Fruit fly (Drosophila melanogaster): Measurements from ENCODE around the gene Burs.

Burs gene

DNA sequence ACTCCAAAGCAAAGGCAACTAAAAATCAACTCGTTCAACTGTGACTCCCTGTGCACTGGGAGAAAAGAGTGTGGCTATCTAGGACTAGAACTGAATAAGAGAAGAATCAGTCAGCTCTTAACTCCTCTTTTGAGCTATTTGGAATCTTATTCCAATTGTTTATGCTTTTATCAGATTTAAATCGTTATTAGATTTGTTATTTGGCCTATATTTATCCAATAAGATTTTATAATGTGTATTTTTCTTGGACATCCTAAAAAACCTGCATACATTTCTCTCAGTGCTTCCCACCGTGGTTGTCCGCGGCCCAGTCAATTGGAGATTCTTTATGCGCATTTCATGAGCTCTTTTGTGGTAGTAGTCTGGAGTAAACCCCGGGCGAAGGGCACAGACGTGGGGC is 12.1 kb downstream of the Burs start (continued):
- TF ChIP-seq row (GFP tag; IDR thresholded peaks at IDR 0.05) (peak; percentile 83), Elba2 (GFP tag; optimal IDR thresholded peaks at IDR 0.05) (no peak), CG18262 (tag; optimal IDR thresholded peaks at IDR 0.05) (peak; percentile 76), CG18476 (GFP tag; optimal IDR thresholded peaks at IDR 0.05) (peak; percentile 51), dan (GFP tag; IDR thresholded peaks at IDR 0.05) (no peak), shn (GFP tag; optimal IDR thresholded peaks at IDR 0.05) (peak; percentile 46), CG6854 (GFP tag; optimal IDR thresholded peaks at IDR 0.05) (no peak), CG42726 (GFP tag; IDR thresholded peaks at IDR 0.05; ENCODE audit: partially characterized antibody) (no peak), Hr39 (optimal IDR thresholded peaks at IDR 0.05) (no peak), Mes4 (GFP tag; optimal IDR thresholded peaks at IDR 0.05) (peak; percentile 48), CG10565 (GFP tag; optimal IDR thresholded peaks at IDR 0.05) (no peak), gcm2 (GFP tag; optimal IDR thresholded peaks at IDR 0.05) (no peak), CG10543 (GFP tag; optimal IDR thresholded peaks at IDR 0.05) (peak; percentile 7), run (tag; optimal IDR thresholded peaks at IDR 0.05) (no peak), CG4617 (GFP tag; optimal IDR thresholded peaks at IDR 0.05; ENCODE audit: borderline replicate concordance) (no peak), CG7786 (GFP tag; optimal IDR thresholded peaks at IDR 0.05) (peak; percentile 60), Deaf1 (tag; optimal IDR thresholded peaks at IDR 0.05) (peak; percentile 45), az2 (GFP tag; optimal IDR thresholded peaks at IDR 0.05) (peak; percentile 63), HHEX (GFP tag; optimal IDR thresholded peaks at IDR 0.05) (peak; percentile 59), usp (GFP tag; optimal IDR thresholded peaks at IDR 0.05) (no peak), CG4328 (GFP tag; optimal IDR thresholded peaks at IDR 0.05) (peak; percentile 10), CG2678 (tag; optimal IDR thresholded peaks at IDR 0.05) (peak; percentile 80), pho (GFP tag; optimal IDR thresholded peaks at IDR 0.05) (peak; percentile 51), wor (GFP tag; IDR thresholded peaks at IDR 0.05) (no peak), Dek (tag; optimal IDR thresholded peaks at IDR 0.05) (peak; percentile 13), ro (GFP tag; IDR thresholded peaks at IDR 0.05) (no peak), Asciz (GFP tag; optimal IDR thresholded peaks at IDR 0.05) (no peak), BEAF-32 (GFP tag; optimal IDR thresholded peaks at IDR 0.05) (no peak), CG11085 (GFP tag; IDR thresholded peaks at IDR 0.05) (no peak), pb (GFP tag; optimal IDR thresholded peaks at IDR 0.05) (peak; percentile 38), psq (GFP tag; optimal IDR thresholded peaks at IDR 0.05) (peak; percentile 15), odd (GFP tag; optimal IDR thresholded peaks at IDR 0.05) (no peak), lilli (GFP tag; optimal IDR thresholded peaks at IDR 0.05) (peak; percentile 57), hbn (GFP tag; IDR thresholded peaks at IDR 0.05; ENCODE audit: partially characterized antibody) (no peak), Nf-YB (GFP tag; optimal IDR thresholded peaks at IDR 0.05) (peak; percentile 36), CG15601 (tag; optimal IDR thresholded peaks at IDR 0.05) (peak; percentile 52), CG32532 (GFP tag; IDR thresholded peaks at IDR 0.05) (peak; percentile 47; the same call in 1 of the 2 replicates), CG12299 (tag; optimal IDR thresholded peaks at IDR 0.05) (no peak), CG7357 (GFP tag; IDR thresholded peaks at IDR 0.05) (peak; percentile 58; the same call in 2 of the 3 replicates), HLHmδ (GFP tag; optimal IDR thresholded peaks at IDR 0.05) (no peak), CG17328 (GFP tag; IDR thresholded peaks at IDR 0.05) (peak; percentile 48; the same call in 1 of the 2 replicates), ash1 (GFP tag; optimal IDR thresholded peaks at IDR 0.05) (no peak), CG1647 (GFP tag; optimal IDR thresholded peaks at IDR 0.05) (peak; percentile 23), Hmx (GFP tag; optimal IDR thresholded peaks at IDR 0.05) (no peak), pzg (GFP tag; optimal IDR thresholded peaks at IDR 0.05) (no peak), cwo (GFP tag; optimal IDR thresholded peaks at IDR 0.05) (peak; percentile 36), CG3407 (GFP tag; optimal IDR thresholded peaks at IDR 0.05) (peak; percentile 41), tgo (GFP tag; IDR thresholded peaks at IDR 0.05) (peak; percentile 82), CG6791 (GFP tag; IDR thresholded peaks at IDR 0.05; ENCODE audit: partially characterized antibody) (no peak), Dad (GFP tag; optimal IDR thresholded peaks at IDR 0.05) (peak; percentile 49), tll (GFP tag; optimal IDR thresholded peaks at IDR 0.05) (no peak)
